Worm (Caenorhabditis elegans) whole organism, L2 larva: ENCODE data around the gene F39G3.4.
A peak's percentile ranks its signal among the peaks of the same experiment; 100 is the strongest.

ENCODE experiments used
- F13H6.1 ChIP-seq: sonication (generic microtip); optimal IDR thresholded peaks from 2 replicates; lab custom pipeline; 2016; ENCODE audit warnings: missing genetic modification characterization, missing compliant biosample characterization
- R02D3.7 ChIP-seq: fragments of 150-350 bp; optimal IDR thresholded peaks from 2 replicates; lab custom pipeline; 2014; ENCODE audit warnings: missing biosample characterization, missing genetic modification characterization
- Y55F3AM.14 ChIP-seq: fragments of 200-800 bp; sonication (Bioruptor generic); optimal IDR thresholded peaks from 2 replicates; lab custom pipeline; 2018; ENCODE audit warnings: mild to moderate bottlenecking, missing genetic modification characterization, missing compliant biosample characterization
- ZK546.5 ChIP-seq: sonication (generic microtip); optimal IDR thresholded peaks from 2 replicates; lab custom pipeline; 2017; ENCODE audit warnings: missing biosample characterization, missing genetic modification characterization
- blmp-1 ChIP-seq: sonication (generic microtip); optimal IDR thresholded peaks from 2 replicates; lab custom pipeline; 2017; ENCODE audit warnings: missing genetic modification characterization, mild to moderate bottlenecking, missing compliant biosample characterization, antibody characterized with exemption, moderate library complexity; ENCODE audit not compliant: insufficient read depth
- crh-2 ChIP-seq: sonication (generic microtip); optimal IDR thresholded peaks from 2 replicates; lab custom pipeline; 2017; ENCODE audit warnings: missing biosample characterization, missing genetic modification characterization
- dmd-4 ChIP-seq: sonication (generic microtip); optimal IDR thresholded peaks from 2 replicates; lab custom pipeline; 2017; ENCODE audit warnings: missing biosample characterization, missing genetic modification characterization
- fos-1 ChIP-seq: fragments of 150-350 bp; optimal IDR thresholded peaks from 2 replicates; lab custom pipeline; 2014; ENCODE audit warnings: missing biosample characterization, missing genetic modification characterization
- mab-5 ChIP-seq: fragments of 150-350 bp; optimal IDR thresholded peaks from 2 replicates; lab custom pipeline; 2014; ENCODE audit warnings: missing biosample characterization, missing genetic modification characterization
- mbf-1 ChIP-seq: sonication (generic microtip); optimal IDR thresholded peaks from 2 replicates; lab custom pipeline; 2017; ENCODE audit warnings: missing biosample characterization, missing genetic modification characterization
- nhr-237 ChIP-seq: fragments of 150-350 bp; optimal IDR thresholded peaks from 2 replicates; lab custom pipeline; 2014; ENCODE audit warnings: missing biosample characterization, missing genetic modification characterization
- peb-1 ChIP-seq: fragments of 150-350 bp; optimal IDR thresholded peaks from 2 replicates; lab custom pipeline; 2014; ENCODE audit warnings: missing biosample characterization, missing genetic modification characterization
- unc-39 ChIP-seq: fragments of 150-350 bp; optimal IDR thresholded peaks from 2 replicates; lab custom pipeline; 2014; ENCODE audit warnings: missing biosample characterization, missing genetic modification characterization
- unc-55 ChIP-seq: fragments of 150-350 bp; sonication (generic microtip); optimal IDR thresholded peaks from 3 replicates; lab custom pipeline; 2014; ENCODE audit warnings: missing biosample characterization, missing genetic modification reagents, missing genetic modification characterization
- unc-62 ChIP-seq: fragments of 150-350 bp; optimal IDR thresholded peaks from 2 replicates; lab custom pipeline; 2014; ENCODE audit warnings: missing biosample characterization, missing genetic modification reagents, missing genetic modification characterization
- ztf-4 ChIP-seq: fragments of 150-350 bp; optimal IDR thresholded peaks from 2 replicates; lab custom pipeline; 2014; ENCODE audit warnings: missing biosample characterization, missing genetic modification characterization

Gene F39G3.4

DNA sequence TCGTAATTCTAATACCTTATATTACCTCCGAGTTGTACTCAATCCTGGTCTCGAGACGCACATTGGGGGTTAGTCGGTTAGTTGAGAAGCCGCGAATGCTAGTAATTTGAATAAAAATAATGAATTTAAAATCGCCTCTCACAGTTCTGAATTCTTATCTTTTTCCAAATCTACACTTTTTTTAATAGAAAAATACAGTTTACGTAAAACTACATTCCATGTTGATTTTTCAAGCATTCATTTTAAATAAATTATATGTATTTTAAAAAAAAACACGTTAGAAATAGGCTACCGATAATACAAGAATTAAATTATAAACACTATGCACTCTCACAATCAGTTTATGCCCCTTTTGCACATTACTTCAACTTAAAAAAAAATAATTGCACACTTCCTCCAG lies 45.1 kb downstream of the F39G3.4 start, which contains the start of gene C18G1.9:
C18G1.9 (minus strand) TSS at position 101 of the 400 bp plus-strand sequence.
- TF ChIP-seq ztf-4 (tag; lab: Kevin White, UChicago) (no peak), blmp-1 (tag; lab: Kevin White, UChicago) (no peak), unc-39 (tag; lab: Kevin White, UChicago) (no peak), unc-62 (no peak), R02D3.7 (tag; lab: Kevin White, UChicago) (no peak), dmd-4 (tag; lab: Kevin White, UChicago) (no peak), ZK546.5 (tag; lab: Kevin White, UChicago) (no peak), unc-55 (GFP tag; lab: Kevin White, UChicago) (no peak), nhr-237 (tag; lab: Kevin White, UChicago) (no peak), mbf-1 (tag; lab: Kevin White, UChicago) (no peak)

DNA sequence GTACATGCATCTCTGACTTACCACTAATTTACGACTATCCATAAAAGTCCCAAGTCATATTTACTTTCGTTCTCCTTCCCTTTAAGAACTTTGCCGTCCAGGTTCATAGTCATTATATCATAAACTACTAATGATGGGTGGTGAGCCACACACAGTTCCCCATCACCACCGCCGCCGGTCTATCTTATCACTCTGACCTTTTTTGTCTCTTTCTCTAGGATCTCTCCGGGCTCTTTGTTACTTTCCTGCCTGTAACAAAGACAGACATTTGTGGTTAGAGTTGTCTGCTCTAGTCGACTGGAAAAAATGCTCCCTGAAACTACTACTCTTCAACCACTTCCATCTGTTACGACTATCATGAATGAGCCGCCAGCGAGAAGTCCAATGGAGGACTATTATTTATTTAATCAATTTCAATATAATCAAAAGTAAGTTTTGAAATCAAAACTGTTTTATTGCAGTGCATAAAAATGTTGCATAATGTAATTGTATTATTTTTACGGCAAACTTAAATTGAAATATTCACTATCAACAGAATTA lies 45.9 kb downstream of the F39G3.4 start, which contains the start of gene elt-7:
elt-7 (plus strand) TSS at position 263 of the 540 bp plus-strand sequence.
- peak; percentile 50 for TF ChIP-seq fos-1
- no peak for TF ChIP-seq unc-55 (GFP tag; lab: Kevin White, UChicago)

DNA sequence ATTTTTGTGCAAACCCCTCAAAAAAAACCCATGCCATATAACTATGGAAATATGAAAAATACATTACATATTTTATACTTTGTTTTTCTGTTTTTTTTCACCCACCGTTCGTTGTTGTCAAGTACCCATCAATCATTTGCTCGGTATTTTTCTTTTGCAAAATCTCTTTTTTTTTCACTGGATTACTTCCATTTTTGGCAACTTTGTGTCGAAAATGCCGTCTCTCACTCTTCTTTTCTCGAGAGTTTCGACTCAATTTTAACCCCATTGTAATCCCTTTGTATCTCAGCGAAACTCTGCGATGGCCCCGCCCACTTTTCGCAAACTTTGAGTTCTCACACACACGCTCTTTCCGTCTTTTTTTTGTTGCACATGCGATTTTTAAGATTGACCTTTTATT lies 50.6 kb downstream of the F39G3.4 start:
- TF ChIP-seq Y55F3AM.14 (GFP tag; lab: Kevin White, UChicago) (peak; percentile 97), unc-55 (GFP tag; lab: Kevin White, UChicago) (peak; percentile 74), crh-2 (tag; lab: Kevin White, UChicago) (no peak), ZK546.5 (tag; lab: Kevin White, UChicago) (no peak), mab-5 (peak; percentile 78), peb-1 (tag; lab: Kevin White, UChicago) (no peak), F13H6.1 (tag; lab: Kevin White, UChicago) (no peak)
